Fruit fly (Drosophila melanogaster) whole organism, embryonic: ENCODE data around the gene CG11560.

ENCODE experiments used
- Abd-B ChIP-seq: fragments of 200-800 bp; sonication (Bioruptor generic); optimal IDR thresholded peaks from 2 replicates; lab custom pipeline; 2018; ENCODE audit warnings: missing biosample characterization, mild to moderate bottlenecking, missing genetic modification characterization, moderate library complexity
- CG10543 ChIP-seq: fragments of 200-800 bp; sonication (Bioruptor generic); optimal IDR thresholded peaks from 3 replicates; lab custom pipeline; 2017; ENCODE audit warnings: missing biosample characterization, mild to moderate bottlenecking, missing genetic modification characterization, moderate library complexity
- CG12236 ChIP-seq: fragments of 200-800 bp; sonication (Bioruptor generic); optimal IDR thresholded peaks from 2 replicates; lab custom pipeline; 2016; ENCODE audit warnings: missing biosample characterization, missing genetic modification characterization
- CG13424 ChIP-seq: fragments of 200-800 bp; sonication (Bioruptor generic); optimal IDR thresholded peaks from 2 replicates; lab custom pipeline; 2019; ENCODE audit warnings: missing biosample characterization, mild to moderate bottlenecking, missing genetic modification characterization, moderate library complexity
- CG15696 ChIP-seq: fragments of 200-800 bp; sonication (Bioruptor generic); optimal IDR thresholded peaks from 2 replicates; lab custom pipeline; 2019; ENCODE audit warnings: missing biosample characterization, mild to moderate bottlenecking, missing genetic modification characterization, moderate library complexity
- CG1647 ChIP-seq: fragments of 200-800 bp; sonication (Bioruptor generic); optimal IDR thresholded peaks from 3 replicates; lab custom pipeline; 2016; ENCODE audit warnings: missing biosample characterization, missing genetic modification characterization
- CG2199 ChIP-seq: fragments of 200-800 bp; sonication (Bioruptor generic); IDR thresholded peaks from 3 replicates; pipeline ENCODE4 v1.3.6; 2022; ENCODE audit warnings: missing biosample characterization, missing genetic modification characterization
- CG2202 ChIP-seq: fragments of 200-800 bp; sonication (Bioruptor generic); optimal IDR thresholded peaks from 2 replicates; lab custom pipeline; 2018; ENCODE audit warnings: missing biosample characterization, mild to moderate bottlenecking, missing genetic modification characterization
- CG2678 ChIP-seq: fragments of 200-800 bp; sonication (Bioruptor generic); optimal IDR thresholded peaks from 3 replicates; lab custom pipeline; 2019; ENCODE audit warnings: missing biosample characterization, mild to moderate bottlenecking, missing genetic modification characterization, moderate library complexity
- CG3281 ChIP-seq: fragments of 200-800 bp; sonication (Bioruptor generic); optimal IDR thresholded peaks from 3 replicates; lab custom pipeline; 2017; ENCODE audit warnings: missing biosample characterization, mild to moderate bottlenecking, missing genetic modification characterization
- CG3838 ChIP-seq: fragments of 200-800 bp; sonication (Bioruptor generic); optimal IDR thresholded peaks from 3 replicates; lab custom pipeline; 2016; ENCODE audit warnings: missing biosample characterization, missing genetic modification characterization
- CG42726 ChIP-seq: fragments of 200-800 bp; sonication (Bioruptor generic); IDR thresholded peaks from 2 replicates; pipeline ENCODE4 v1.3.6; 2022; ENCODE audit warnings: missing biosample characterization, missing genetic modification characterization; ENCODE audit not compliant: partially characterized antibody
- CG4360 ChIP-seq: fragments of 200-800 bp; sonication (Bioruptor generic); IDR thresholded peaks from 2 replicates; pipeline ENCODE4 v1.3.6; 2022; ENCODE audit warnings: missing biosample characterization, missing genetic modification characterization
- CG43689 ChIP-seq: fragments of 200-800 bp; sonication (Bioruptor generic); IDR thresholded peaks from 2 replicates; pipeline ENCODE4 v1.3.6; 2022; ENCODE audit warnings: missing biosample characterization, missing genetic modification characterization
- CG6175 ChIP-seq: fragments of 200-800 bp; sonication (Bioruptor generic); IDR thresholded peaks from 3 replicates; pipeline ENCODE4 v1.3.6; 2022; ENCODE audit warnings: missing biosample characterization, missing genetic modification characterization
- CG6689 ChIP-seq: fragments of 200-800 bp; sonication (Bioruptor generic); IDR thresholded peaks from 2 replicates; pipeline ENCODE4 v1.3.6; 2022; ENCODE audit warnings: missing biosample characterization, missing genetic modification characterization
- CG6813 ChIP-seq: fragments of 200-800 bp; sonication (Bioruptor generic); optimal IDR thresholded peaks from 2 replicates; lab custom pipeline; 2017; ENCODE audit warnings: missing biosample characterization, missing genetic modification characterization, mild to moderate bottlenecking, moderate library complexity, missing genetic modification reagents
- CG7786 ChIP-seq: fragments of 200-800 bp; sonication (Bioruptor generic); optimal IDR thresholded peaks from 2 replicates; lab custom pipeline; 2016; ENCODE audit warnings: missing biosample characterization, missing genetic modification characterization
- CG9609 ChIP-seq: fragments of 200-800 bp; sonication (Bioruptor generic); optimal IDR thresholded peaks from 3 replicates; lab custom pipeline; 2016; ENCODE audit warnings: missing biosample characterization, missing genetic modification characterization
- CTCF ChIP-seq: fragments of 200-800 bp; sonication (Bioruptor generic); optimal IDR thresholded peaks from 2 replicates; lab custom pipeline; 2017; ENCODE audit warnings: missing biosample characterization, mild to moderate bottlenecking, missing genetic modification characterization, moderate library complexity
- CoRest ChIP-seq: fragments of 200-800 bp; sonication (Bioruptor generic); optimal IDR thresholded peaks from 3 replicates; lab custom pipeline; 2018; ENCODE audit warnings: missing biosample characterization, mild to moderate bottlenecking, missing genetic modification characterization, moderate library complexity
- Dbx ChIP-seq: fragments of 200-800 bp; sonication (Bioruptor generic); IDR thresholded peaks from 3 replicates; pipeline ENCODE4 v1.3.6; 2022; ENCODE audit warnings: missing biosample characterization, missing genetic modification characterization
- E2f2 ChIP-seq: fragments of 200-800 bp; sonication (Bioruptor generic); IDR thresholded peaks from 2 replicates; pipeline ENCODE4 v1.3.6; 2022; ENCODE audit warnings: missing biosample characterization, missing genetic modification characterization
- Fer2 ChIP-seq: fragments of 200-800 bp; sonication (Bioruptor generic); optimal IDR thresholded peaks from 2 replicates; lab custom pipeline; 2018; ENCODE audit warnings: missing biosample characterization, mild to moderate bottlenecking, missing genetic modification characterization, moderate library complexity
- Hr39 ChIP-seq: fragments of >200 bp; optimal IDR thresholded peaks from 2 replicates; lab custom pipeline; 2017
- Max ChIP-seq: fragments of 200-800 bp; sonication (Bioruptor generic); optimal IDR thresholded peaks from 2 replicates; lab custom pipeline; 2016; ENCODE audit warnings: missing biosample characterization, mild to moderate bottlenecking, missing genetic modification characterization
- Meics ChIP-seq: fragments of 200-800 bp; sonication (Bioruptor generic); optimal IDR thresholded peaks from 2 replicates; lab custom pipeline; 2017; ENCODE audit warnings: missing biosample characterization, mild to moderate bottlenecking, missing genetic modification characterization
- Mes4 ChIP-seq: fragments of 200-800 bp; sonication (Bioruptor generic); optimal IDR thresholded peaks from 2 replicates; lab custom pipeline; 2016; ENCODE audit warnings: missing biosample characterization, missing genetic modification characterization
- Myb ChIP-seq: fragments of 200-800 bp; sonication (Bioruptor generic); optimal IDR thresholded peaks from 2 replicates; lab custom pipeline; 2016; ENCODE audit warnings: missing biosample characterization, missing genetic modification characterization
- Oaz ChIP-seq: fragments of 200-800 bp; sonication (Bioruptor generic); IDR thresholded peaks from 2 replicates; pipeline ENCODE4 v1.3.6; 2022; ENCODE audit warnings: missing biosample characterization, missing genetic modification characterization
- Oli ChIP-seq: fragments of 200-800 bp; sonication (Bioruptor generic); optimal IDR thresholded peaks from 2 replicates; lab custom pipeline; 2018; ENCODE audit warnings: missing biosample characterization, mild to moderate bottlenecking, missing genetic modification characterization, moderate library complexity
- Opbp ChIP-seq: fragments of 200-800 bp; sonication (Bioruptor generic); IDR thresholded peaks from 3 replicates; pipeline ENCODE4 v1.3.6; 2022; ENCODE audit warnings: missing biosample characterization, missing genetic modification characterization; ENCODE audit not compliant: partially characterized antibody
- Rfx ChIP-seq: fragments of 200-800 bp; sonication (Bioruptor generic); IDR thresholded peaks from 2 replicates; pipeline ENCODE4 v1.3.6; 2022; ENCODE audit warnings: missing biosample characterization, missing genetic modification characterization
- Sry-β ChIP-seq: fragments of 200-800 bp; sonication (Bioruptor generic); optimal IDR thresholded peaks from 2 replicates; lab custom pipeline; 2018; ENCODE audit warnings: missing biosample characterization, mild to moderate bottlenecking, missing genetic modification characterization, moderate library complexity
- Sry-δ ChIP-seq: fragments of 200-800 bp; sonication (Bioruptor generic); optimal IDR thresholded peaks from 2 replicates; lab custom pipeline; 2016; ENCODE audit warnings: missing biosample characterization, missing genetic modification characterization
- Ssrp ChIP-seq: fragments of 200-800 bp; sonication (Bioruptor generic); optimal IDR thresholded peaks from 2 replicates; lab custom pipeline; 2018; ENCODE audit warnings: missing biosample characterization, mild to moderate bottlenecking, missing genetic modification characterization, moderate library complexity
- abd-A ChIP-seq: fragments of 200-800 bp; sonication (Bioruptor generic); optimal IDR thresholded peaks from 3 replicates; lab custom pipeline; 2019; ENCODE audit warnings: missing biosample characterization, mild to moderate bottlenecking, missing genetic modification characterization, moderate library complexity
- aop ChIP-seq: fragments of 200-800 bp; sonication (Bioruptor generic); IDR thresholded peaks from 2 replicates; pipeline ENCODE4 v1.3.6; 2022; ENCODE audit warnings: missing biosample characterization, missing genetic modification characterization
- ash1 ChIP-seq: fragments of 200-800 bp; sonication (Bioruptor generic); optimal IDR thresholded peaks from 2 replicates; lab custom pipeline; 2018; ENCODE audit warnings: missing biosample characterization, mild to moderate bottlenecking, missing genetic modification characterization
- dmrt11E ChIP-seq: fragments of 200-800 bp; sonication (Bioruptor generic); optimal IDR thresholded peaks from 3 replicates; lab custom pipeline; 2018; ENCODE audit warnings: missing biosample characterization, mild to moderate bottlenecking, missing genetic modification characterization, moderate library complexity
- grau ChIP-seq: fragments of 200-800 bp; optimal IDR thresholded peaks from 3 replicates; lab custom pipeline; 2019; ENCODE audit warnings: missing biosample characterization, mild to moderate bottlenecking, missing genetic modification characterization, moderate library complexity
- hth ChIP-seq: fragments of >200 bp; optimal IDR thresholded peaks from 2 replicates; lab custom pipeline; 2017; ENCODE audit warnings: inconsistent platforms
- jing ChIP-seq: fragments of 200-800 bp; sonication (Bioruptor generic); optimal IDR thresholded peaks from 2 replicates; lab custom pipeline; 2018; ENCODE audit warnings: missing biosample characterization, mild to moderate bottlenecking, missing genetic modification characterization
- nom ChIP-seq: fragments of 200-800 bp; sonication (Bioruptor generic); optimal IDR thresholded peaks from 2 replicates; lab custom pipeline; 2017; ENCODE audit warnings: missing biosample characterization, missing genetic modification characterization, mild to moderate bottlenecking, moderate library complexity, missing genetic modification reagents
- onecut ChIP-seq: fragments of 200-800 bp; sonication (Bioruptor generic); IDR thresholded peaks from 2 replicates; pipeline ENCODE4 v1.3.6; 2022; ENCODE audit warnings: missing biosample characterization, missing genetic modification characterization
- org-1 ChIP-seq: fragments of 200-800 bp; sonication (Bioruptor generic); optimal IDR thresholded peaks from 2 replicates; lab custom pipeline; 2017; ENCODE audit warnings: missing biosample characterization, missing genetic modification characterization
- p53 ChIP-seq: fragments of 200-800 bp; sonication (Bioruptor generic); optimal IDR thresholded peaks from 2 replicates; lab custom pipeline; 2016; ENCODE audit warnings: missing biosample characterization, missing genetic modification characterization
- pfk ChIP-seq: fragments of 200-800 bp; sonication (Bioruptor generic); optimal IDR thresholded peaks from 2 replicates; lab custom pipeline; 2018; ENCODE audit warnings: missing biosample characterization, mild to moderate bottlenecking, missing genetic modification characterization, moderate library complexity
- pho ChIP-seq: fragments of 200-800 bp; sonication (Bioruptor generic); optimal IDR thresholded peaks from 2 replicates; lab custom pipeline; 2016; ENCODE audit warnings: missing biosample characterization, missing genetic modification characterization
- pum ChIP-seq: fragments of 200-800 bp; sonication (Bioruptor generic); optimal IDR thresholded peaks from 2 replicates; lab custom pipeline; 2016; ENCODE audit warnings: missing biosample characterization, missing genetic modification characterization
- twi ChIP-seq: fragments of 200-800 bp; optimal IDR thresholded peaks from 2 replicates; lab custom pipeline; 2019; ENCODE audit warnings: missing biosample characterization, mild to moderate bottlenecking, missing genetic modification characterization, moderate library complexity
- unpg ChIP-seq: fragments of 200-800 bp; sonication (Bioruptor generic); optimal IDR thresholded peaks from 3 replicates; lab custom pipeline; 2018; ENCODE audit warnings: missing biosample characterization, mild to moderate bottlenecking, missing genetic modification characterization, moderate library complexity
- zen ChIP-seq: fragments of 200-800 bp; sonication (Bioruptor generic); optimal IDR thresholded peaks from 3 replicates; lab custom pipeline; 2018; ENCODE audit warnings: missing biosample characterization, mild to moderate bottlenecking, missing genetic modification characterization, moderate library complexity

Gene CG11560

DNA sequence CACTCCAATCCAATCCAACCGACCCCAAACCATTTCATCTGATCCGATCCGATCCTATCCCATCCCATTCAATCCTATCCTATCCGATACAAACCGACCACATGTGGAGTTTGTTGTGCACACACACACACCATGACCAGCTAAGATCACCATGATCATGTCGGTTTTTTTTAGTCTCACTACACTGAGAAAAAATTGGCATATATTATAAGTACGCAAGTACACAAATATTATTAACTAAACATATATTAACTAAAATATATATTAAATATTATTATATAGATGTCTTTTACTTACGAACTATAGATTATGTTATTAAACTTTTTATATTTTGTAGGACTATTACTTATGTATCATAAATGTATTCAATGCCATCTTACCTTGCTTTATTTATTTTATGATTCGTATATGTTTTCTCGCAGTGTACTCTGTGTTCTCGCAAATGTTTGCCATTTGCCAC is 17.9 kb upstream of the CG11560 start (continued):
- TF ChIP-seq CG2202 (tag; lab: Kevin White, UChicago) (peak; percentile 21), unpg (GFP tag; lab: Kevin White, UChicago) (no peak), CG42726 (no peak), Sry-δ (GFP tag; lab: Kevin White, UChicago) (no peak), Oli (tag; lab: Kevin White, UChicago) (peak; percentile 26), onecut (no peak), Mes4 (GFP tag; lab: Kevin White, UChicago) (no peak), CG2678 (tag; lab: Kevin White, UChicago) (peak; percentile 46), Abd-B (no peak), CG12236 (GFP tag; lab: Kevin White, UChicago) (no peak), Fer2 (tag; lab: Kevin White, UChicago) (no peak), ash1 (GFP tag; lab: Kevin White, UChicago) (no peak), CG3838 (GFP tag; lab: Kevin White, UChicago) (no peak), grau (tag; lab: Kevin White, UChicago) (peak; percentile 45), E2f2 (GFP tag; lab: Robert Waterston, UW) (no peak), CG6689 (GFP tag; lab: Robert Waterston, UW) (no peak), CG3281 (no peak), jing (GFP tag; lab: Kevin White, UChicago) (no peak), CG6813 (GFP tag; lab: Kevin White, UChicago) (no peak), CG6175 (GFP tag; lab: Robert Waterston, UW) (no peak), Sry-β (no peak), Myb (GFP tag; lab: Kevin White, UChicago) (no peak), abd-A (tag; lab: Kevin White, UChicago) (no peak), CTCF (GFP tag; lab: Kevin White, UChicago) (no peak), Max (GFP tag; lab: Kevin White, UChicago) (no peak), CG4360 (no peak), pum (GFP tag; lab: Kevin White, UChicago) (no peak), CG7786 (GFP tag; lab: Kevin White, UChicago) (no peak), CG13424 (tag; lab: Kevin White, UChicago) (no peak), org-1 (no peak), Meics (GFP tag; lab: Kevin White, UChicago) (no peak), CG9609 (no peak), dmrt11E (tag; lab: Kevin White, UChicago) (peak; percentile 77), nom (peak; percentile 16), Rfx (GFP tag; lab: Robert Waterston, UW) (no peak), Ssrp (tag; lab: Kevin White, UChicago) (peak; percentile 24), zen (peak; percentile 56), CG2199 (no peak), aop (no peak), Oaz (GFP tag; lab: Robert Waterston, UW) (no peak), twi (peak; percentile 75), pho (no peak), hth (lab: Kevin White, UChicago) (no peak), CG1647 (GFP tag; lab: Kevin White, UChicago) (no peak), Opbp (GFP tag; lab: Robert Waterston, UW) (no peak), pfk (GFP tag; lab: Kevin White, UChicago) (no peak), CG43689 (GFP tag; lab: Robert Waterston, UW) (no peak), CG10543 (GFP tag; lab: Kevin White, UChicago) (no peak), Hr39 (lab: Kevin White, UChicago) (no peak), CoRest (peak; percentile 53), CG15696 (tag; lab: Kevin White, UChicago) (peak; percentile 41), p53 (GFP tag; lab: Kevin White, UChicago) (no peak), Dbx (no peak)
